Worm (Caenorhabditis elegans): ENCODE data around the gene Y45F3A.4.

Gene Y45F3A.4

ce11 chrIII:10565926-10566325, 9.3 kb downstream of the Y45F3A.4 start, which contains the start of gene acdh-11:
acdh-11 (plus strand) TSS chrIII:10566258.
- TF ChIP-seq rcor-1 (GFP tag; IDR thresholded peaks at IDR 0.05): no peak
- peak; percentile 83 for TF ChIP-seq hmg-1.2 (GFP tag; IDR thresholded peaks at IDR 0.05)
- peak; percentile 44 for TF ChIP-seq nhr-80 (tag; optimal IDR thresholded peaks at IDR 0.05)

DNA sequence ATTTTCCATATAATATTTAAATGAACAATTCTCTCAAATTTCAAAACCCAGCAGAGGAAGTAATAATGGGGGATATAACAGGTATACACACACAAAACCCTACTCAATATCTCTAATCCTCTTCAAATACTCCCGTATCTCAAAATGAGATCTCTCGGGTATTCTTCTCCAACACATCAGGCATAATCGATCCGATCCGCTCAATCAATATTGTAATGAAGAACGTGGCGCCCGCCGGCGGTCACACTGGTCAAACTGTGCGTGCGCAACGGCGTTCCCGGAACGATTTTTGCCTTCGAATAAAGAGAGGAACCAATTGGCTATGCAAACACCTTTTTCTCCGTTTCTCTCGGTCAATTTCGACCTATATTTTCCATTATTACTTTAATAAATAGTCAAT, 12.7 kb downstream of the Y45F3A.4 start:
- TF ChIP-seq zfh-2 (GFP tag; conservative IDR thresholded peaks at IDR 0.05): no peak
- TF ChIP-seq F37B4.10 (GFP tag; IDR thresholded peaks at IDR 0.05): no peak
- TF ChIP-seq unc-130 (GFP tag; optimal IDR thresholded peaks at IDR 0.05): no peak
- TF ChIP-seq lin-54 (GFP tag; optimal IDR thresholded peaks at IDR 0.05): no peak
- TF ChIP-seq F55B11.4 (tag; optimal IDR thresholded peaks at IDR 0.05; ENCODE audit: borderline replicate concordance, insufficient read depth): no peak
- no peak for TF ChIP-seq let-526 (GFP tag; IDR thresholded peaks at IDR 0.05)
- TF ChIP-seq F33H1.4 (GFP tag; IDR thresholded peaks at IDR 0.05): no peak
- TF ChIP-seq rec-8 (tag; optimal IDR thresholded peaks at IDR 0.05): no peak
- no peak for TF ChIP-seq bed-2 (GFP tag; IDR thresholded peaks at IDR 0.05)
- no peak for TF ChIP-seq ztf-3 (GFP tag; optimal IDR thresholded peaks at IDR 0.05)
- no peak for TF ChIP-seq sptf-2 (GFP tag; optimal IDR thresholded peaks at IDR 0.05)
- no peak for TF ChIP-seq snpc-1.3 (tag; optimal IDR thresholded peaks at IDR 0.05; ENCODE audit: insufficient read depth)
- no peak for TF ChIP-seq ceh-58 (GFP tag; IDR thresholded peaks at IDR 0.05)
- TF ChIP-seq ama-1 (optimal IDR thresholded peaks at IDR 0.05): no peak
- TF ChIP-seq ama-1 (GFP tag; optimal IDR thresholded peaks at IDR 0.05): no peak
- TF ChIP-seq mel-28 (tag; optimal IDR thresholded peaks at IDR 0.05; ENCODE audit: borderline replicate concordance): no peak
- no peak for TF ChIP-seq snpc-1.1 (tag; optimal IDR thresholded peaks at IDR 0.05; ENCODE audit: insufficient read depth)
- no peak for TF ChIP-seq ceh-79 (tag; optimal IDR thresholded peaks at IDR 0.05)
- TF ChIP-seq F57C9.4 (tag; optimal IDR thresholded peaks at IDR 0.05): no peak

ce11 chrIII:10561904-10562303, 13.3 kb downstream of the Y45F3A.4 start, which contains the start of gene Y45F3A.1:
Y45F3A.1 (minus strand) TSS chrIII:10561915.
- TF ChIP-seq unc-62 (GFP tag; optimal IDR thresholded peaks at IDR 0.05): no peak
- no peak for TF ChIP-seq F10E7.11 (tag; optimal IDR thresholded peaks at IDR 0.05)
- peak; percentile 89 for TF ChIP-seq madf-6 (GFP tag; IDR thresholded peaks at IDR 0.05)
- no peak for TF ChIP-seq cebp-2 (GFP tag; IDR thresholded peaks at IDR 0.05)
- TF ChIP-seq snpc-1.1 (tag; optimal IDR thresholded peaks at IDR 0.05; ENCODE audit: insufficient read depth): peak; percentile 3
- TF ChIP-seq lin-54 (GFP tag; optimal IDR thresholded peaks at IDR 0.05): peak; percentile 58
- no peak for TF ChIP-seq dpff-1 (tag; optimal IDR thresholded peaks at IDR 0.05)
- peak; percentile 76 for TF ChIP-seq xnd-1 (tag; optimal IDR thresholded peaks at IDR 0.05)
- TF ChIP-seq T07F8.4 (tag; optimal IDR thresholded peaks at IDR 0.05): no peak
- no peak for TF ChIP-seq attf-6 (GFP tag; IDR thresholded peaks at IDR 0.05)
- TF ChIP-seq efl-1 (GFP tag; optimal IDR thresholded peaks at IDR 0.05): peak; percentile 28
- peak; percentile 90 for TF ChIP-seq F33H1.4 (GFP tag; IDR thresholded peaks at IDR 0.05)
- TF ChIP-seq F23B12.7 (tag; optimal IDR thresholded peaks at IDR 0.05; ENCODE audit: insufficient read depth): peak; percentile 24
- TF ChIP-seq lsl-1 (GFP tag; optimal IDR thresholded peaks at IDR 0.05): peak; percentile 88
- TF ChIP-seq madf-8 (GFP tag; conservative IDR thresholded peaks at IDR 0.05): peak; percentile 69
- TF ChIP-seq D2030.7 (GFP tag; IDR thresholded peaks at IDR 0.05): peak; percentile 58
- peak; percentile 54 for TF ChIP-seq snpc-3.4 (tag; optimal IDR thresholded peaks at IDR 0.05)

All from whole organism, young adult.